Fruit fly (Drosophila melanogaster): ENCODE measurements around the gene Grx1.

DNA sequence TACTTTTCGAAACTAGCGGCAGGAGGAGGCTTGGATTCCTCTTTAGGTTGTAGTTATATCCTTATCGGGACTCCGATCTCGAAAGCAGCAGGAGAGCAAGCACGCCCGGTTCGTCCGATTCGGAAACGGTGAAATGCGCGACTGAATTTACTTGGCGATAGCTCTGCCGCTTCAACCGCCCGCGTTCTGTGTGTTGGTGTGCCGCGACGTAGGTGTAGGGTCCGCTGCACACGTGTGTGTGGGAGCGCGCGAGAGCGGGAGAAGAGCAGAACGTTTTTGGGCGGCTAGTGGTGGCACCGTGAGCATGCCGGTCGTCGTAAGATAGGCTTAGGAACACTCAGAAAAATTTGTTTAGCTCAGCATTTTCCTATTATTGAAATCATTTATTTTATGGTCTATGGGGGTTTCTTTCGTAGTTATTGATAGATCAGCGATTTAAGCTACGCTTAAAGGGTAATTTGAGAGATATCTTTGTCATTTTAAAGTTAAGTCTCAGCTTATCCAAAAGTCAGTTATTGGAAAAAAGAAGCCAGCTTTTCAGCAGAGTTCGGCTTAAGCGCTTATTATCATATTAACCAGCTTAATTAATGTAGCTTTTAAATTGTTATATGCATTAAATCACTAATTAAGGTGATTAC, 28.5 kb upstream of the Grx1 start:
- TF ChIP-seq D1 (tag; optimal IDR thresholded peaks at IDR 0.05) (no peak), CG9948 (tag; optimal IDR thresholded peaks at IDR 0.05) (no peak), CG8159 (tag; optimal IDR thresholded peaks at IDR 0.05) (peak; percentile 4), CG32121 (GFP tag; IDR thresholded peaks at IDR 0.05) (no peak)
